Worm (Caenorhabditis elegans) whole organism, midembryonic: ENCODE data around the gene malt-1.

ENCODE experiments used
- T22C8.4 ChIP-seq: fragments of 200-800 bp; sonication (Bioruptor generic); IDR thresholded peaks from 2 replicates; pipeline ENCODE4 v1.3.6; 2022; ENCODE audit warnings: missing genetic modification characterization, missing compliant biosample characterization
- cog-1 ChIP-seq: sonication (generic microtip); optimal IDR thresholded peaks from 2 replicates; lab custom pipeline; 2016; ENCODE audit warnings: missing genetic modification characterization, missing compliant biosample characterization
- flt-1 ChIP-seq: fragments of 200-800 bp; sonication (Bioruptor generic); IDR thresholded peaks from 2 replicates; pipeline ENCODE4 v1.3.6; 2022; ENCODE audit warnings: missing genetic modification characterization, missing compliant biosample characterization
- klf-2 ChIP-seq: fragments of 200-800 bp; sonication (Bioruptor generic); conservative IDR thresholded peaks from 2 replicates; pipeline ENCODE4 v1.3.6; 2022; ENCODE audit warnings: missing genetic modification reagents, missing genetic modification characterization, missing compliant biosample characterization
- med-1 ChIP-seq: sonication (generic microtip); optimal IDR thresholded peaks from 2 replicates; lab custom pipeline; 2017; ENCODE audit warnings: missing genetic modification characterization, mild to moderate bottlenecking, missing compliant biosample characterization, antibody characterized with exemption, missing genetic modification reagents; ENCODE audit not compliant: insufficient read depth
- ref-1 ChIP-seq: fragments of 200-800 bp; sonication (Bioruptor generic); conservative IDR thresholded peaks from 2 replicates; pipeline ENCODE4 v1.3.6; 2022; ENCODE audit warnings: missing genetic modification reagents, missing genetic modification characterization, missing compliant biosample characterization
- tab-1 ChIP-seq: fragments of 200-800 bp; sonication (Bioruptor generic); IDR thresholded peaks from 2 replicates; pipeline ENCODE4 v1.3.6; 2022; ENCODE audit warnings: missing genetic modification characterization, missing compliant biosample characterization
- ztf-23 ChIP-seq: fragments of 200-800 bp; sonication (Bioruptor generic); IDR thresholded peaks from 2 replicates; pipeline ENCODE4 v1.3.6; 2022; ENCODE audit warnings: missing genetic modification reagents, missing genetic modification characterization, missing compliant biosample characterization
- ztf-29 ChIP-seq: fragments of 200-800 bp; sonication (Bioruptor generic); IDR thresholded peaks from 2 replicates; pipeline ENCODE4 v1.3.6; 2022; ENCODE audit warnings: missing genetic modification reagents, missing genetic modification characterization, missing compliant biosample characterization

DNA sequence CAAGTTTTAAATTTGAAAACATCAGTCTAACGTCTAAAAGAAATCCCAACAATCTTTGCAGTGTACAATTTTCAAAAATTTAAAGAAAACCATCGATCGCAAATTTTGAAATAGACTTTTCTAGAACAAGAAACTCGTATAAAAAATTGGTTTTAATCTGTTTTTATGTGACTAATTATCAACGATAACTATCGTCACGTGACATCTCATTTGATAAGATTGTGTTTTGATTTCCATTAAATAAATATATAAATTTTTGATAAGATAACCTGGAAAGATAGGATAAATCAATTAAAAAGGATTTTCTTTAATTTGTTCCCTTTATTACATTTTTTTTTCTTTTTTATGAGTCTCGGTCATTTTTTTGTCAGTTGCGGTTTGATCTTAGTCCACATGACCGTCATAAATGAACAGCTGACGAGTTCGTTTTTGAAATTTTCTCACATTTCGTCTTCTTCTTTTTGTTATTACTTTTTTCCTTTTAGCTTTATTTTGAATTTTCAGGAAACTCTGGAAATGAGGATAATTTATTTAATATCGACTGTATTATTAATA lies 41.5 kb downstream of the malt-1 start, which contains the start of gene asm-1:
- TF ChIP-seq flt-1 (GFP tag; lab: Robert Waterston, UW): no peak
- TF ChIP-seq ref-1: no peak
- TF ChIP-seq T22C8.4: no peak
- no peak for TF ChIP-seq cog-1
- TF ChIP-seq klf-2 (GFP tag; lab: Robert Waterston, UW): no peak
- TF ChIP-seq ztf-23 (GFP tag; lab: Robert Waterston, UW): no peak
- TF ChIP-seq ztf-29 (GFP tag; lab: Robert Waterston, UW): no peak
- no peak for TF ChIP-seq tab-1
- no peak for TF ChIP-seq med-1 (GFP tag; lab: Kevin White, UChicago)
